Worm (Caenorhabditis elegans) whole organism, young adult: ENCODE measurements around the gene polk-1.

Experiments used
- C06A6.2 ChIP-seq: fragments of 200-800 bp; sonication (Bioruptor generic); conservative IDR thresholded peaks from 2 replicates; pipeline ENCODE4 v1.3.6; 2022; ENCODE audit warnings: missing genetic modification characterization, missing compliant biosample characterization
- C17E4.6 ChIP-seq: fragments of 200-800 bp; sonication (Bioruptor generic); IDR thresholded peaks from 2 replicates; pipeline ENCODE4 v1.3.6; 2022; ENCODE audit warnings: missing genetic modification reagents, missing genetic modification characterization, missing compliant biosample characterization
- D2030.7 ChIP-seq: fragments of 200-800 bp; sonication (Bioruptor generic); IDR thresholded peaks from 2 replicates; pipeline ENCODE4 v1.3.6; 2022; ENCODE audit warnings: missing genetic modification reagents, missing genetic modification characterization, missing compliant biosample characterization
- F10E7.11 ChIP-seq: sonication (generic microtip); optimal IDR thresholded peaks from 2 replicates; lab custom pipeline; 2017; ENCODE audit warnings: mild to moderate bottlenecking, missing genetic modification characterization, moderate library complexity, missing compliant biosample characterization
- F23B12.7 ChIP-seq: sonication (generic microtip); optimal IDR thresholded peaks from 2 replicates; lab custom pipeline; 2017; ENCODE audit warnings: missing genetic modification characterization, mild to moderate bottlenecking, missing compliant biosample characterization, antibody characterized with exemption, moderate library complexity; ENCODE audit not compliant: insufficient read depth
- F52B5.7 ChIP-seq: sonication (generic microtip); optimal IDR thresholded peaks from 2 replicates; lab custom pipeline; 2016; ENCODE audit warnings: mild to moderate bottlenecking, missing genetic modification characterization, missing compliant biosample characterization
- T07F8.4 ChIP-seq: sonication (generic microtip); optimal IDR thresholded peaks from 2 replicates; lab custom pipeline; 2016; ENCODE audit warnings: mild to moderate bottlenecking, missing genetic modification characterization, moderate library complexity, missing compliant biosample characterization
- Y56A3A.18 ChIP-seq: fragments of 200-800 bp; sonication (Bioruptor generic); IDR thresholded peaks from 2 replicates; pipeline ENCODE4 v1.3.6; 2022; ENCODE audit warnings: missing genetic modification reagents, missing genetic modification characterization, missing compliant biosample characterization
- akir-1 ChIP-seq: fragments of 200-800 bp; sonication (Bioruptor generic); optimal IDR thresholded peaks from 2 replicates; lab custom pipeline; 2018; ENCODE audit warnings: mild to moderate bottlenecking, missing genetic modification characterization, moderate library complexity, missing compliant biosample characterization
- aptf-2 ChIP-seq: fragments of 200-800 bp; sonication (Bioruptor generic); conservative IDR thresholded peaks from 2 replicates; pipeline ENCODE4 v1.3.6; 2022; ENCODE audit warnings: missing genetic modification reagents, missing genetic modification characterization, missing compliant biosample characterization
- aptf-3 ChIP-seq: fragments of 200-800 bp; sonication (Bioruptor generic); IDR thresholded peaks from 2 replicates; pipeline ENCODE4 v1.3.6; 2022; ENCODE audit warnings: missing genetic modification characterization, missing compliant biosample characterization
- bed-2 ChIP-seq: fragments of 200-800 bp; sonication (Bioruptor generic); IDR thresholded peaks from 2 replicates; pipeline ENCODE4 v1.3.6; 2022; ENCODE audit warnings: missing genetic modification reagents, missing genetic modification characterization, missing compliant biosample characterization
- cebp-1 ChIP-seq, 2 experiments: fragments of 200-800 bp in 1 of 2; sonication (Bioruptor generic) in 1 of 2; sonication (generic microtip) in 1 of 2; IDR thresholded peaks in 1 of 2; optimal IDR thresholded peaks in 1 of 2; 2 replicates each; pipeline versions ENCODE4 v1.3.6 to Lab custom; 2017 to 2022; ENCODE audit warnings: missing compliant biosample characterization in 2 of 2, missing genetic modification characterization in 2 of 2, mild to moderate bottlenecking in 1 of 2, missing genetic modification reagents in 1 of 2, moderate library complexity in 1 of 2
- cebp-2 ChIP-seq: fragments of 200-800 bp; sonication (Bioruptor generic); IDR thresholded peaks from 2 replicates; pipeline ENCODE4 v1.3.6; 2022; ENCODE audit warnings: missing genetic modification characterization, missing compliant biosample characterization
- die-1 ChIP-seq: sonication (generic microtip); optimal IDR thresholded peaks from 2 replicates; lab custom pipeline; 2016; ENCODE audit warnings: missing genotype, mild to moderate bottlenecking, missing genetic modification characterization, missing compliant biosample characterization
- dox-1 ChIP-seq: fragments of 200-800 bp; sonication (Bioruptor generic); IDR thresholded peaks from 2 replicates; pipeline ENCODE4 v1.3.6; 2022; ENCODE audit warnings: missing genetic modification reagents, missing genetic modification characterization, missing compliant biosample characterization
- dpl-1 ChIP-seq: fragments of 150-350 bp; optimal IDR thresholded peaks from 2 replicates; lab custom pipeline; 2014; ENCODE audit warnings: missing biosample characterization, missing genetic modification reagents, missing genetic modification characterization
- him-1 ChIP-seq: sonication (generic microtip); optimal IDR thresholded peaks from 2 replicates; lab custom pipeline; 2016; ENCODE audit warnings: missing genotype, missing genetic modification reagents, missing genetic modification characterization, missing compliant biosample characterization
- hsf-1 ChIP-seq: fragments of 200-800 bp; sonication (Bioruptor generic); IDR thresholded peaks from 2 replicates; pipeline ENCODE4 v1.3.6; 2022; ENCODE audit warnings: missing genetic modification reagents, missing genetic modification characterization, missing compliant biosample characterization
- lag-1 ChIP-seq: fragments of 200-800 bp; sonication (Bioruptor generic); IDR thresholded peaks from 2 replicates; pipeline ENCODE4 v1.3.6; 2022; ENCODE audit warnings: missing genetic modification reagents, missing genetic modification characterization, missing compliant biosample characterization
- let-526 ChIP-seq: fragments of 200-800 bp; sonication (Bioruptor generic); IDR thresholded peaks from 2 replicates; pipeline ENCODE4 v1.3.6; 2022; ENCODE audit warnings: missing genetic modification reagents, missing genetic modification characterization, missing compliant biosample characterization
- let-607 ChIP-seq, 2 experiments: fragments of 200-800 bp in 1 of 2; sonication (Bioruptor generic) in 1 of 2; sonication (generic microtip) in 1 of 2; optimal IDR thresholded peaks; 2 replicates each; lab custom pipeline; 2016 to 2018; ENCODE audit warnings: mild to moderate bottlenecking in 2 of 2, missing compliant biosample characterization in 2 of 2, missing genetic modification characterization in 2 of 2, moderate library complexity in 2 of 2, missing genotype in 1 of 2
- lin-26 ChIP-seq: fragments of 200-800 bp; sonication (Bioruptor generic); IDR thresholded peaks from 2 replicates; pipeline ENCODE4 v1.3.6; 2022; ENCODE audit warnings: missing genetic modification reagents, missing genetic modification characterization, missing compliant biosample characterization
- lin-35 ChIP-seq, 3 experiments: fragments of 150-350 bp in 2 of 3; sonication (generic microtip) in 1 of 3; optimal IDR thresholded peaks; 2 replicates each; lab custom pipeline; 2014 to 2018; ENCODE audit warnings: missing biosample characterization in 3 of 3, missing genetic modification characterization in 3 of 3, missing genetic modification reagents in 3 of 3
- lin-54 ChIP-seq: fragments of 200-800 bp; sonication (Bioruptor generic); optimal IDR thresholded peaks from 2 replicates; lab custom pipeline; 2018; ENCODE audit warnings: mild to moderate bottlenecking, missing genetic modification characterization, missing compliant biosample characterization
- lir-1 ChIP-seq: fragments of 200-800 bp; sonication (Bioruptor generic); conservative IDR thresholded peaks from 2 replicates; pipeline ENCODE4 v1.3.6; 2022; ENCODE audit warnings: missing genetic modification reagents, missing genetic modification characterization, missing compliant biosample characterization
- lsl-1 ChIP-seq: fragments of 200-800 bp; sonication (Bioruptor generic); optimal IDR thresholded peaks from 2 replicates; lab custom pipeline; 2018; ENCODE audit warnings: mild to moderate bottlenecking, missing genetic modification characterization, moderate library complexity, missing compliant biosample characterization
- madf-10 ChIP-seq: sonication (generic microtip); optimal IDR thresholded peaks from 2 replicates; lab custom pipeline; 2016; ENCODE audit warnings: mild to moderate bottlenecking, missing genetic modification characterization, missing compliant biosample characterization
- mxl-1 ChIP-seq: sonication (generic microtip); optimal IDR thresholded peaks from 2 replicates; lab custom pipeline; 2016; ENCODE audit warnings: missing genetic modification characterization, missing compliant biosample characterization
- nhr-120 ChIP-seq: fragments of 200-800 bp; sonication (Bioruptor generic); IDR thresholded peaks from 2 replicates; pipeline ENCODE4 v1.3.6; 2022; ENCODE audit warnings: missing genetic modification characterization, missing compliant biosample characterization
- nhr-80 ChIP-seq: sonication (generic microtip); optimal IDR thresholded peaks from 2 replicates; lab custom pipeline; 2016; ENCODE audit warnings: missing genetic modification characterization, missing compliant biosample characterization
- nhr-90 ChIP-seq: sonication (generic microtip); optimal IDR thresholded peaks from 2 replicates; lab custom pipeline; 2016; ENCODE audit warnings: missing genotype, mild to moderate bottlenecking, missing genetic modification characterization, missing compliant biosample characterization
- rcor-1 ChIP-seq: fragments of 200-800 bp; sonication (Bioruptor generic); IDR thresholded peaks from 2 replicates; pipeline ENCODE4 v1.3.6; 2022; ENCODE audit warnings: missing genetic modification reagents, missing genetic modification characterization, missing compliant biosample characterization
- rpc-1 ChIP-seq, 2 experiments: fragments of 150-350 bp in 1 of 2; sonication (generic microtip) in 1 of 2; optimal IDR thresholded peaks; 2 replicates each; lab custom pipeline; 2014 to 2018; ENCODE audit warnings: missing biosample characterization in 1 of 2, missing genetic modification characterization in 1 of 2, missing genetic modification reagents in 1 of 2, missing genotype in 1 of 2
- snpc-4 ChIP-seq, 5 experiments: fragments of 150-350 bp in 1 of 5; sonication (generic microtip) in 4 of 5; optimal IDR thresholded peaks; 2 replicates each; lab custom pipeline; 2014 to 2018; ENCODE audit warnings: missing genetic modification characterization in 5 of 5, missing biosample characterization in 3 of 5, antibody characterized with exemption in 2 of 5, mild to moderate bottlenecking in 2 of 5, missing compliant biosample characterization in 2 of 5, missing genotype in 2 of 5, moderate library complexity in 2 of 5, missing genetic modification reagents in 1 of 5
- sptf-2 ChIP-seq: fragments of 200-800 bp; sonication (Bioruptor generic); optimal IDR thresholded peaks from 2 replicates; lab custom pipeline; 2018; ENCODE audit warnings: mild to moderate bottlenecking, missing genetic modification characterization, missing compliant biosample characterization
- tbp1 ChIP-seq: fragments of 200-800 bp; sonication (Bioruptor generic); optimal IDR thresholded peaks from 2 replicates; lab custom pipeline; 2018; ENCODE audit warnings: mild to moderate bottlenecking, missing genetic modification characterization, missing compliant biosample characterization
- unc-62 ChIP-seq: fragments of 150-350 bp; optimal IDR thresholded peaks from 2 replicates; lab custom pipeline; 2014; ENCODE audit warnings: missing biosample characterization, missing genetic modification reagents, missing genetic modification characterization
- ztf-18 ChIP-seq: sonication (generic microtip); optimal IDR thresholded peaks from 2 replicates; lab custom pipeline; 2016; ENCODE audit warnings: missing genotype, mild to moderate bottlenecking, missing genetic modification characterization, missing compliant biosample characterization
- ztf-22 ChIP-seq: fragments of 200-800 bp; sonication (Bioruptor generic); optimal IDR thresholded peaks from 2 replicates; lab custom pipeline; 2018; ENCODE audit warnings: mild to moderate bottlenecking, missing genetic modification characterization, moderate library complexity, missing compliant biosample characterization
- ztf-28 ChIP-seq: fragments of 200-800 bp; sonication (Bioruptor generic); IDR thresholded peaks from 2 replicates; pipeline ENCODE4 v1.3.6; 2022; ENCODE audit warnings: missing genetic modification reagents, missing genetic modification characterization, missing compliant biosample characterization
- ztf-6 ChIP-seq: fragments of 200-800 bp; sonication (Bioruptor generic); IDR thresholded peaks from 2 replicates; pipeline ENCODE4 v1.3.6; 2022; ENCODE audit warnings: missing genetic modification reagents, missing genetic modification characterization, missing compliant biosample characterization

polk-1 gene

ce11 chrIII:8646021-8646420, 17.6 kb upstream of the polk-1 start (continued):
- TF ChIP-seq snpc-4 (GFP tag; optimal IDR thresholded peaks at IDR 0.05; lab: Kevin White, UChicago): peak; percentile 61
- TF ChIP-seq snpc-4 (tag; optimal IDR thresholded peaks at IDR 0.05; lab: Kevin White, UChicago): peak in 2 of 4 experiments; percentile 22 to 54
- TF ChIP-seq lsl-1 (GFP tag; lab: Kevin White, UChicago): peak; percentile 49
- peak; percentile 25 for TF ChIP-seq T07F8.4 (tag; lab: Kevin White, UChicago)
- 0 out of 2 replicates have a peak, but pooled peaks have one; percentile 36 for TF ChIP-seq hsf-1
- no peak for TF ChIP-seq rcor-1 (GFP tag; lab: Robert Waterston, UW)
- TF ChIP-seq F10E7.11 (tag; lab: Kevin White, UChicago): no peak
- peak; percentile 41; the same call in 1 of the 2 replicates for TF ChIP-seq D2030.7 (GFP tag; lab: Robert Waterston, UW)

- TF ChIP-seq ztf-18 (tag; lab: Kevin White, UChicago) (no peak), C06A6.2 (GFP tag; lab: Robert Waterston, UW) (no peak), cebp-2 (GFP tag; lab: Robert Waterston, UW) (no peak), C17E4.6 (no peak), aptf-3 (GFP tag; lab: Robert Waterston, UW) (no peak), ztf-28 (no peak), sptf-2 (GFP tag; lab: Kevin White, UChicago) (no peak), dpl-1 (GFP tag; lab: Kevin White, UChicago) (no peak), rpc-1 (optimal IDR thresholded peaks at IDR 0.05; lab: Kevin White, UChicago) (no peak), rpc-1 (tag; optimal IDR thresholded peaks at IDR 0.05; lab: Kevin White, UChicago) (no peak), nhr-80 (no peak), let-607 (tag; optimal IDR thresholded peaks at IDR 0.05; lab: Kevin White, UChicago) (no peak), bed-2 (GFP tag; lab: Robert Waterston, UW) (no peak), aptf-2 (GFP tag; lab: Robert Waterston, UW) (no peak), let-526 (GFP tag; lab: Robert Waterston, UW) (no peak), nhr-120 (GFP tag; lab: Robert Waterston, UW) (no peak)
- TF ChIP-seq, all 124 proteins: peak for 0
Measured at ce11 chrIII:8643639-8644038, 15.2 kb upstream of the polk-1 start, which contains the start of gene twk-7. Gene twk-7 (minus strand): TSS chrIII:8643739.

- TF ChIP-seq rpc-1 (optimal IDR thresholded peaks at IDR 0.05; lab: Kevin White, UChicago): peak; percentile 90
- peak; percentile 93 for TF ChIP-seq rpc-1 (tag; optimal IDR thresholded peaks at IDR 0.05; lab: Kevin White, UChicago)
- no peak for TF ChIP-seq lag-1
- TF ChIP-seq lin-35 (GFP tag; optimal IDR thresholded peaks at IDR 0.05; lab: Kevin White, UChicago): peak in 1 of 3 experiments; percentile 45
- peak; percentile 72 for TF ChIP-seq nhr-90
- 0 out of 2 replicates have a peak, but pooled peaks have one; percentile 11 for TF ChIP-seq ztf-6 (GFP tag; lab: Robert Waterston, UW)
- TF ChIP-seq die-1: peak; percentile 83
- no peak for TF ChIP-seq unc-62
- TF ChIP-seq ztf-22 (GFP tag; lab: Kevin White, UChicago): no peak
- TF ChIP-seq Y56A3A.18 (GFP tag; lab: Robert Waterston, UW): peak; percentile 71; the same call in 1 of the 2 replicates
- TF ChIP-seq madf-10: peak; percentile 57
- TF ChIP-seq F52B5.7 (tag; lab: Kevin White, UChicago): no peak
- peak; percentile 3 for TF ChIP-seq sptf-2 (GFP tag; lab: Kevin White, UChicago)
- peak; percentile 71 for TF ChIP-seq mxl-1 (tag; lab: Kevin White, UChicago)
- TF ChIP-seq lir-1: no peak
- no peak for TF ChIP-seq cebp-1 (GFP tag; IDR thresholded peaks at IDR 0.05; lab: Robert Waterston, UW)
- no peak for TF ChIP-seq cebp-1 (tag; optimal IDR thresholded peaks at IDR 0.05; lab: Kevin White, UChicago)
- TF ChIP-seq akir-1 (GFP tag; lab: Kevin White, UChicago): no peak
- TF ChIP-seq F23B12.7 (tag; lab: Kevin White, UChicago): peak; percentile 59
- TF ChIP-seq dox-1 (GFP tag; lab: Robert Waterston, UW): no peak; the same call in 1 of the 2 replicates
- no peak for TF ChIP-seq F10E7.11 (tag; lab: Kevin White, UChicago)
- no peak for TF ChIP-seq hsf-1
- peak; percentile 96 for TF ChIP-seq tbp1 (GFP tag; lab: Kevin White, UChicago)
- TF ChIP-seq him-1 (tag; lab: Kevin White, UChicago): peak; percentile 77
- no peak for TF ChIP-seq dpl-1 (GFP tag; lab: Kevin White, UChicago)
- TF ChIP-seq lin-26 (GFP tag; lab: Robert Waterston, UW): peak; percentile 92
- peak; percentile 68 for TF ChIP-seq ztf-18 (tag; lab: Kevin White, UChicago)
- TF ChIP-seq lin-54: peak; percentile 60
Measured at ce11 chrIII:8639188-8639795, 10.9 kb upstream of the polk-1 start, which contains the start of gene fip-1. Gene fip-1 (plus strand): TSS chrIII:8639745.
